Fruit fly (Drosophila melanogaster) whole organism, pupa: ENCODE results near the gene CG42598.

Source experiments
- CG12605 ChIP-seq: fragments of 200-800 bp; sonication (Bioruptor generic); IDR thresholded peaks from 2 replicates; pipeline ENCODE4 v1.3.6; 2022; ENCODE audit warnings: missing biosample characterization, missing genetic modification characterization
- CG13204 ChIP-seq: fragments of 200-800 bp; sonication (Bioruptor generic); optimal IDR thresholded peaks from 2 replicates; lab custom pipeline; 2018; ENCODE audit warnings: missing biosample characterization, mild to moderate bottlenecking, missing genetic modification characterization, moderate library complexity
- CG32121 ChIP-seq: fragments of 200-800 bp; sonication (Bioruptor generic); IDR thresholded peaks from 2 replicates; pipeline ENCODE4 v1.3.6; 2022; ENCODE audit warnings: missing biosample characterization, missing genetic modification characterization
- CG8301 ChIP-seq: fragments of 200-800 bp; sonication (Bioruptor generic); optimal IDR thresholded peaks from 2 replicates; lab custom pipeline; 2018; ENCODE audit warnings: missing biosample characterization, mild to moderate bottlenecking, missing genetic modification characterization
- D1 ChIP-seq: fragments of 200-800 bp; sonication (Bioruptor generic); optimal IDR thresholded peaks from 2 replicates; lab custom pipeline; 2018; ENCODE audit warnings: missing biosample characterization, mild to moderate bottlenecking, missing genetic modification characterization, moderate library complexity
- EcR ChIP-seq: fragments of 200-800 bp; sonication (Bioruptor generic); optimal IDR thresholded peaks from 3 replicates; lab custom pipeline; 2019; ENCODE audit warnings: missing biosample characterization, missing genetic modification characterization, mild to moderate bottlenecking, moderate library complexity, missing genetic modification reagents
- Ets98B ChIP-seq: fragments of 200-800 bp; sonication (Bioruptor generic); IDR thresholded peaks from 2 replicates; pipeline ENCODE4 v1.3.6; 2022; ENCODE audit warnings: missing biosample characterization, missing genetic modification characterization
- fd96Ca ChIP-seq: fragments of 200-800 bp; sonication (Bioruptor generic); IDR thresholded peaks from 3 replicates; pipeline ENCODE4 v1.3.6; 2022; ENCODE audit warnings: missing biosample characterization, missing genetic modification characterization
- rn ChIP-seq: fragments of 200-800 bp; sonication (Bioruptor generic); IDR thresholded peaks from 2 replicates; pipeline ENCODE4 v1.3.6; 2022; ENCODE audit warnings: missing biosample characterization, missing genetic modification characterization

dm6 chr3L:26371291-26371773 is at the start of gene CG42598:
- TF ChIP-seq rn (no peak), D1 (tag; lab: Kevin White, UChicago) (no peak), Ets98B (GFP tag; lab: Robert Waterston, UW) (no peak), EcR (no peak), CG12605 (GFP tag; lab: Robert Waterston, UW) (no peak), CG13204 (GFP tag; lab: Kevin White, UChicago) (no peak), CG8301 (tag; lab: Kevin White, UChicago) (no peak), fd96Ca (GFP tag; lab: Robert Waterston, UW) (no peak), CG32121 (GFP tag; lab: Robert Waterston, UW) (no peak)
